Worm (Caenorhabditis elegans): ENCODE measurements around the gene C16E9.1.

Gene C16E9.1

DNA sequence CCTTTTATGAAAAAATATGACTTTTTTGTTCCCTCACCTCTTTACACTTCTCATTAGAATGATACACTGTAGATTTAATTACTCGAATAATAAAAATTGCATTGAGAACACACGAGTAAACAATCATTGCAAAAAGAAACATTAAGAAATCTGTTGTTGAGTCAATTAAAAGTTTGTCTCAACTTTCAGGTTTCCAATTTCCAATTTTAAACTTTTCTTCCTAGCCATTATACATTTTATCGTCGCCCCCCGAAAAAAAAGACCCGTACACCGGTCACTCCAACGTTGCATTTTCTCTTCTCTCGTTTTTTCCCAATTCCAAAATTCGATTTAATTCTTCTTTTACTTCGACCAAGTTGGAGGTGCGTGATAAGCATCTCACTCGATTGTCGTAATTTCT, at the start of gene C16E9.1:
Gene C16E9.1, plus strand, starts transcription at position 301 of the 400 bp plus-strand sequence.
- no peak for TF ChIP-seq dao-5 (tag; optimal IDR thresholded peaks at IDR 0.05)
- TF ChIP-seq W03F9.2 (tag; optimal IDR thresholded peaks at IDR 0.05): no peak

DNA sequence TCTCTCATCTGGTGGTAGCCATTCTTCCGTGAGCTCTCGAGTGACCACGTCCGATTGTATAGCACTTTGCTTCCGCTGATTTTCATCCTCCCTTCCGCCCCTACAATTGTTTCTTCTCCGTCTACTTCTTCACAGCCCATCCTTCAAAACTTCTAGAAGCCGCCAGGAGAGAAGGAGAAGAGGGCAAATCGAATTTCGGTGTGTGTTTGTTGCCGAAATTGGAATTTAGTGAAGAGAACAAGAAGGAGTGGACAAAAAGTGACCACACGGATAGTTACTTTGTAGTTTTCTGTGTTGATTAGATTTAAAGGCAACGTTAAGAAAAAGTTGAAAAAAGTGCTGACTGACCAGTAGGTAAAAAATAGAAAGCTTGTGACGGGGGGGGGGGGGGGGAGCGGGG, 46.9 kb upstream of the C16E9.1 start:
- no peak for TF ChIP-seq him-1 (tag; optimal IDR thresholded peaks at IDR 0.05)
- no peak for TF ChIP-seq dao-5 (tag; optimal IDR thresholded peaks at IDR 0.05)
- TF ChIP-seq W03F9.2 (tag; optimal IDR thresholded peaks at IDR 0.05): no peak

DNA sequence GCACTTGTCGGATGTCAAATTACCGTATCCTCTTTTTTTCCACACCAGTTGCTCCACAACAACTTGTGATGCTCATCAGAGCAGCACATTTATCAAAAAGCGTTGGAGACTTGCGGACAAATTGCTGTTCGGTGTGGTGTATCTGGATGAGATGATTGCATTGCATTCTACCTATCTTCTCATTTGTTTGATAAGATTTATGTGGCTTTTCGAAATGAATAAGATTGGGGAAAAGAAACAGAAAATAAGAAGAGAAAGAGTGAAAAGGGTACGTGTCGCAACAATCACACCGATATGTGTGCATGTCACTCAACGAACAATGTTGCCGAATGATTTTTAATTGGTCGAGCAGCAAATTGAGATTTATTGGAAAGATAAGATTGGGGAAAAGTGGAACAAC, 45.9 kb upstream of the C16E9.1 start:
- TF ChIP-seq W03F9.2 (tag; optimal IDR thresholded peaks at IDR 0.05) (no peak), dao-5 (tag; optimal IDR thresholded peaks at IDR 0.05) (no peak), him-1 (tag; optimal IDR thresholded peaks at IDR 0.05) (no peak)

DNA sequence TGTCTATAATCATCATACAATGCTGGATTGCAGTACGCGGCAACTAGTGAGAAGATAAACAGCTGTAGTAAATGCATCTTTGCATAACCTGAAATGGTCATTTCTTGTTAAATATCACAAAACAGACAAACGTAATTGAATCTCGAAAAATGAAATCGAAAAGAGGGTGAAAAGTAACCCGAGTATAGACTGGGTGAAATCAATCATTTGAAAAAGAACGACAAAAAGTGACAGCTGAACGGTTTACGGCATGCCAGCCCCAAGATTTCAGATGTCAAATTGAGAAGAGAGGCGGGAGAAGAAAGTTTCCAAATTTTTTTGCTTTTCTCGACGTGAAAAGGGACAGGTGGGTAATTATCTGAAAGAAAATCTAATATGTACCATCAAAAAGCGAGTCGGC, 40.2 kb upstream of the C16E9.1 start, which contains the start of gene F14B8.4:
Gene F14B8.4, minus strand, starts transcription at position 101 of the 400 bp plus-strand sequence.
- no peak for TF ChIP-seq W03F9.2 (tag; optimal IDR thresholded peaks at IDR 0.05)
- no peak for TF ChIP-seq him-1 (tag; optimal IDR thresholded peaks at IDR 0.05)
- TF ChIP-seq dao-5 (tag; optimal IDR thresholded peaks at IDR 0.05): no peak

DNA sequence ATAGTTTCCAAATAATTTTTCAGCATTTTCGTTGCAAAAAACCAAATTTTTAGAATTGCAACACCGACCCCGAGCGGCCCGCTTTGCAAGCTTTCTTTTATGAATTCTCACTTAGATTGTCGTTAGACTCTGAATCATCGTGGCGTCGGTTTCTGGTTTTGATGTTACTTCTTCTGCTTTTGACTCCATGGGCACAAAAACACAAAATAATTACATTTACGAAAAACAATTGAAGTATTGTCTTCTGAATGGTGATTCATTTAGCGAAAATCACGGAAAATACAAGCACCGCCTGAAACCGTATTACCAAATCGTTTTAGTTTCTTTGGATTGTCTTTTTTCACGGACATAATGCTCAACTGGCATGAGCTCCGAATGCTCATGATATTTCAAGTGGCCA, 38.9 kb upstream of the C16E9.1 start, which contains the start of gene pes-23:
Gene pes-23, plus strand, starts transcription at position 301 of the 400 bp plus-strand sequence.
- TF ChIP-seq dao-5 (tag; optimal IDR thresholded peaks at IDR 0.05): no peak

DNA sequence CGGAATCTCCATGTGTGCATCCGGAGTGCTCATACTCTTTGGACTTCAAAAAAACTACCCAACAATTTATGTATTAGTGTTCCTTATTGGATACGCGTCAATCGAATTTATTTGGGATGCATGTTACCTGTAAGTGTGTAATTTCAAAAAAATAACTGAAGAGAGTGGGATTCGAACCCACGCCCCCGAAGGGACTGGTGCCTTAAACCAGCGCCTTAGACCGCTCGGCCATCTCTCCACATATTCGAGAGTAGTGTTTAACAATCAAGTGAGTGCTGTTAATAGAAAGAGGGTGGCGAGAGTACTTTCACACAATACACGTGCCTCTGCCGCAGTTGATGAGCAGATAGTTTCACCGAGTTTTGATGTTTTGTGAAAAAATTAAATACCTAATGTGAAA, 37.1 kb upstream of the C16E9.1 start:
- TF ChIP-seq him-1 (tag; optimal IDR thresholded peaks at IDR 0.05): no peak
- no peak for TF ChIP-seq W03F9.2 (tag; optimal IDR thresholded peaks at IDR 0.05)
- peak; percentile 14 for TF ChIP-seq dao-5 (tag; optimal IDR thresholded peaks at IDR 0.05)

DNA sequence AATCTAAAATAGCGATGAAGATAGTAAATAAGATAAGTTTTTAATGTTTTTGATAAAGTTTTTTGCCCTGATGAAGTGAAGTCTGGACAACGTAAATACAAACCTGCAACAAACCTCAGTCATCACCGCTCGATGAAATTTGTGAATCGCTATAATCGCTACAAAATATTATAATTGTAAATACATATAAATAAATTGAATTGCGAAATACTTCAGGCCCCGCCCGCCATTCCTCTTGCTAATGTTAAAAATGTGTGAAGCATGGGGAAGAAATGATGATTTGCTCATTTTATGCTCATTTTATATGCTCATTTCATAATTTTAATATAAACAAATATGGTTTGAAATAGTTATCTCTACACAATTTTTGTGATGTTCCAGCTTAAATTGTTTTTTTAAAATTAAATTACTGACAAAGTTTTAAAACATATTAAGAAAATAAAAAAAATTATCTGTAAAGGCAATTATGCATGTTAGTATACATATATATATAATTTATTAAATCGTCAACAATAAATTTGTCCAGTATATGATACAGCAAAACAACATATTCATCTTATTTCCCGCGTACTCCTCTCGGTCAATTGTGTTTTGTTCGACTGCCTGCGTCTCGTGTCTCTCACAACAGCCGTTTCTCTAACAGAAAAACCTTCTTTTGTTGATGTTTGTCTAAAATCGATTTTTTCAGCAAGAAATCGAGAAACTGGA, 35.8 kb upstream of the C16E9.1 start, which contains the start of gene sid-5:
Gene sid-5, plus strand, starts transcription at position 658 of the 708 bp plus-strand sequence.
- TF ChIP-seq W03F9.2 (tag; optimal IDR thresholded peaks at IDR 0.05) (no peak), him-1 (tag; optimal IDR thresholded peaks at IDR 0.05) (no peak), dao-5 (tag; optimal IDR thresholded peaks at IDR 0.05) (no peak)

DNA sequence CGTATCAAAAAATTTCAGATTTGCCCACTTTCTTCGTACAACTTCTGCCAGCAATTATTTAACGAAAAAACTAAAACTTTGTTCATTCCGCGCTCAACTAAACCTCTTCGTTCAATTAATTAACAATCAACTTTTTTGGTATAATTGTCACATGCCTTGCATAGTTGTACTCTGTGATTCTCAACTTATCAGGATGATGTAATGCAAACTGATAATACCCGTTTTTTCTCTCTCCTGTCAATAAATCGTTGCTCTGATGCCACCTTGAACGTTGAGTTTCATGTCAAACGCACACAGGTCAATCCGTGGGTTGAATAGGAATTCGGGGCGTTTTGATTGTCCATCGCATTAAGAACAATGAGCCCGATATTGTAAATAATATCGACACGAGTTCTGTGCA, 34.4 kb upstream of the C16E9.1 start:
- TF ChIP-seq W03F9.2 (tag; optimal IDR thresholded peaks at IDR 0.05) (no peak), dao-5 (tag; optimal IDR thresholded peaks at IDR 0.05) (no peak), him-1 (tag; optimal IDR thresholded peaks at IDR 0.05) (no peak)

DNA sequence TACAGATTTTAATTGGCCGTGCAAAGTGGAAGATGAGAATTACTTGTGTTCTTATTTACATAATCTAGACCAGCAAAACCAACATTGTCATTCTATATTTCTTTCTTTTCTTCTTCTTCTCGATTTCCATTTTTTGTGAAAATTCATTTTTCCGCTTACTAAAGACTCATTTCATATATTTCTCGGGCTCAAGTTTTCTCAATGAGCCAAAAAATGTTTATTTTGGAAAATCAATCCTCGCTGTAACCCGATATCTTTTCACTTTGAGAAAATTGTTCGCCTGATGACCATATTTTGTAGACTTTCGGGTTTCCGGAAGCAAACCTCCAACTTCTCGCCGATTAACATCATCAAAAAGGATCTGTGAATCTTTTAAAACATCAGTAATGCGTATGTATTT, 26.0 kb upstream of the C16E9.1 start, which contains the start of gene nhx-4:
Gene nhx-4, plus strand, starts transcription at position 301 of the 400 bp plus-strand sequence.
- TF ChIP-seq dao-5 (tag; optimal IDR thresholded peaks at IDR 0.05): no peak
- TF ChIP-seq W03F9.2 (tag; optimal IDR thresholded peaks at IDR 0.05): no peak
- no peak for TF ChIP-seq him-1 (tag; optimal IDR thresholded peaks at IDR 0.05)

DNA sequence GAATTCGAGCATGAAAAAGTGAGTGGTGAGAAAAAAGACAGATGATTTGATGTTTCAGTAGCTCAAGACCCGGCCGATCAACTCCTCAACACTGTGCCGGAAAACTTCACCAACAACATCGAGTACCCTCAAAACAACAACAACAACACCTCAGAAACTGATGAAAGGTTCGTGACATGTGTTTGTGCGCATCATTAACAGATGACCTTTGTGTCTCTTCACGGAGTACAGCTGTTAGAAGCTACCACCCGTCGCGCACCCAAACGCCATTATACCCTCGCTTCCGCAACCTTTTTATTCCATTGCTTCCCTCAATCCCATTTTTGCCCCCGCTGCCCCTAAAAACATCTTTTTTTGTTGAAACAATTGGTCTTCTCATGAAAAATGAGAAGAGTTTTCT, 24.7 kb upstream of the C16E9.1 start:
- TF ChIP-seq him-1 (tag; optimal IDR thresholded peaks at IDR 0.05) (no peak), dao-5 (tag; optimal IDR thresholded peaks at IDR 0.05) (no peak), W03F9.2 (tag; optimal IDR thresholded peaks at IDR 0.05) (no peak)

DNA sequence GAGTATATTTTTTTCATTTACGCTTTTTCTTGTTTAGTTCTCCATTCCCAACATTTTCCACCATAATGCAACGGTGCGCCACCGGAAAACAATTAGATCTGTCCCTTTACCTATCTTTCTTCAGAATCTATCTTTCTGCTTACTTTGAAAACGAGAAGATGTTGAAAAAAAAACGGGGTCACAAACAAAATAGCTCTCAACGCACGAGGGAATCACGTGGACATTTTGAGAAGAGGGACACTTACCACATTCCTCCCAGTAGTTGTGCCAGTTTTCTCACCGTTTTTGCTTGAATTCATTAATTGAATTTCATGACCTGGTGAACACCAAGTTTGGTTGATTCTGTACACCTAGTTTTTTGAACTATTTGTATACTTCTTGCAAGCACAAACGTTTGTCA, 23.9 kb upstream of the C16E9.1 start:
- TF ChIP-seq him-1 (tag; optimal IDR thresholded peaks at IDR 0.05): no peak
- no peak for TF ChIP-seq W03F9.2 (tag; optimal IDR thresholded peaks at IDR 0.05)
- no peak for TF ChIP-seq dao-5 (tag; optimal IDR thresholded peaks at IDR 0.05)

DNA sequence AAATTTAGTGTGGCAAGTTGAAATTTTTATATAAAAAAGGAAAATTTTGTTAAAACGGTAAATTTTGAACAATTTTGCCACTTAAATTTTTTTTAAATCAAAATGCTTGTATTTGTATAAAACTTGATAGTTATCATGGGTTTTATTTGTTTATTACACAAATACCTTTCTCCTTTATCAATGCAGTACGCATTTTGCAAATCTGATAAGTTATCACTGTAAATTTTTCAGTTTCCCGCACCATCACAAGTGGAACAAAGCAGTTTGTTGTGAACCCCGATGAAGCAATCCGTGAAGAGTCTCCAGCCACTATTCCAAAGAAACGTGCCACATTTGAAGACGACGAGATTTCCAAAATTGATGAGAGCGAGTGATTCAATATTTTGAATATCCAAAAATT, 19.9 kb upstream of the C16E9.1 start:
- no peak for TF ChIP-seq him-1 (tag; optimal IDR thresholded peaks at IDR 0.05)
- no peak for TF ChIP-seq W03F9.2 (tag; optimal IDR thresholded peaks at IDR 0.05)
- TF ChIP-seq dao-5 (tag; optimal IDR thresholded peaks at IDR 0.05): no peak

DNA sequence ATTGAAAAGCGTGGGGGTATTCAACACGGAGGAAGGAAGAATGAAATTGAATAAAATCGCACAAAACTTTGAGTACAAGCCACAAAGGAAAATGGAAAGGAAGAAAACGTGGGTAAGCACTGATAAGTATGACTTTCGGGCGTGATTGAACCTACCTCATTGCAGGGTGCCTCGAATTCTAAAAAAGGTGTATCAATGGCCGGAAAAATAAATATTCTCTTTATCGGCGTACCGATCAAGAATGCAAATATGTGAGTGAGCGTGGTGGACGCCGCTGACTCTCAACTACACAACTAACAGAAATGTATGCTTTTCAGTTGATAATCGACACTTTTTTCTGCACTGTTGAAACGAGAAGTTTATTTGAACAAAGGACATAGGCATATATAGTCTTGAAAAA, 15.6 kb upstream of the C16E9.1 start, which contains the start of gene otpl-3:
Gene otpl-3, minus strand, starts transcription at position 304 of the 400 bp plus-strand sequence.
- TF ChIP-seq dao-5 (tag; optimal IDR thresholded peaks at IDR 0.05) (no peak), him-1 (tag; optimal IDR thresholded peaks at IDR 0.05) (no peak), W03F9.2 (tag; optimal IDR thresholded peaks at IDR 0.05) (no peak)

DNA sequence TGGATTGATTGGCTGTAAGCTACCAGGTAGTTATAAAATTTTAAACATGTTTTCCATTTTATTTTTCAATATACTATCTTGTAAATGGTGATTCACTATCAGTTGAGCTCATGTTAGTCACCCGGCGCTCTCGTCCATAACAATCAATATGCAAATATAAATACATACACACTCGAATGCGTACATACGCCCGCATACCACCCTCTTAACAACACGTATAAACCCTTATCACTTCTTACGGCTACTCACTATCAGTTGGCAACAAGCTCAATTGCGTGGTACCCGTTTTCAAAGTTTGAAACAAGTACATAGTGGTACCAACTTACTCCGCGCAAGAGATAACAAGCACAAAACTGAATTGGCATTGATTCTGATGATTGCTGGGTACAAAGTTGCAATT, 13.1 kb upstream of the C16E9.1 start:
- no peak for TF ChIP-seq him-1 (tag; optimal IDR thresholded peaks at IDR 0.05)

DNA sequence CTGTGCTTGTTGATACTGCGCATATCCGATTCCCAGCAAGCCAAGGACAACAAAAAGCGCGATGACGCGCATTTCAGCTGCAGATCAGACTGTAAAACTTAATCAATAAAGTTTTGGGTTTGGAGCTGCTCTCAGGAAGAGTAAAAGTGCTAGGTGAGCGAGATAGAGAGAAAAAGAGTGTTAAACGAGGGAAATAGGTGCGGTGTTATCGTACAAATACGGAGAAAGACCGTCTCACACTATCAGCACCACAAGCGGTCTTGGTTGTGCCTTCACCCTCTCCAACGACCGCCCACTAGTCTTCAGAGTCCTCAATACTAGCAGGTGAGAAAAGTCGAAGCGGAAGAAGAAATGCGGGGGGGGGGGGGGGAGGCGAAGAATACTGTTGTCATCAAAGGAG, 11.4 kb upstream of the C16E9.1 start, which contains the start of gene F14B8.5:
Gene F14B8.5, minus strand, starts transcription at position 127 of the 400 bp plus-strand sequence.
- TF ChIP-seq dao-5 (tag; optimal IDR thresholded peaks at IDR 0.05): no peak
- no peak for TF ChIP-seq him-1 (tag; optimal IDR thresholded peaks at IDR 0.05)
- TF ChIP-seq W03F9.2 (tag; optimal IDR thresholded peaks at IDR 0.05): no peak
